Fruit fly (Drosophila melanogaster) whole organism, embryonic: ENCODE data around the gene Pfas.

Experiments used
- Adf1 ChIP-seq: fragments of 200-800 bp; sonication (Bioruptor generic); IDR thresholded peaks from 2 replicates; pipeline ENCODE4 v1.3.6; 2022; ENCODE audit warnings: missing biosample characterization, missing genetic modification characterization
- Atf6 ChIP-seq: fragments of 200-800 bp; sonication (Bioruptor generic); IDR thresholded peaks from 2 replicates; pipeline ENCODE4 v1.3.6; 2022; ENCODE audit warnings: missing biosample characterization, missing genetic modification characterization
- Bgb ChIP-seq: fragments of 200-800 bp; sonication (Bioruptor generic); IDR thresholded peaks from 2 replicates; pipeline ENCODE4 v1.3.6; 2022; ENCODE audit warnings: missing biosample characterization, missing genetic modification characterization; ENCODE audit not compliant: partially characterized antibody
- CG10431 ChIP-seq: fragments of 200-800 bp; sonication (Bioruptor generic); optimal IDR thresholded peaks from 3 replicates; lab custom pipeline; 2018; ENCODE audit warnings: missing biosample characterization, mild to moderate bottlenecking, missing genetic modification characterization
- CG16863 ChIP-seq: fragments of 200-800 bp; sonication (Bioruptor generic); optimal IDR thresholded peaks from 3 replicates; lab custom pipeline; 2016; ENCODE audit warnings: missing biosample characterization, missing genetic modification characterization
- CG17359 ChIP-seq: fragments of 200-800 bp; sonication (Bioruptor generic); optimal IDR thresholded peaks from 3 replicates; lab custom pipeline; 2018; ENCODE audit warnings: missing biosample characterization, mild to moderate bottlenecking, missing genetic modification characterization, moderate library complexity
- CG17802 ChIP-seq: fragments of 200-800 bp; sonication (Bioruptor generic); optimal IDR thresholded peaks from 2 replicates; lab custom pipeline; 2018; ENCODE audit warnings: missing biosample characterization, mild to moderate bottlenecking, missing genetic modification characterization, moderate library complexity
- CG18599 ChIP-seq: fragments of 200-800 bp; sonication (Bioruptor generic); optimal IDR thresholded peaks from 3 replicates; lab custom pipeline; 2017; ENCODE audit warnings: missing biosample characterization, missing genetic modification characterization, mild to moderate bottlenecking, moderate library complexity, missing genetic modification reagents
- CG2678 ChIP-seq: fragments of 200-800 bp; sonication (Bioruptor generic); optimal IDR thresholded peaks from 3 replicates; lab custom pipeline; 2019; ENCODE audit warnings: missing biosample characterization, mild to moderate bottlenecking, missing genetic modification characterization, moderate library complexity
- CG32767 ChIP-seq: fragments of 200-800 bp; sonication (Bioruptor generic); IDR thresholded peaks from 2 replicates; pipeline ENCODE4 v1.3.6; 2022; ENCODE audit warnings: missing biosample characterization, missing genetic modification characterization
- CG32772 ChIP-seq: fragments of 200-800 bp; sonication (Bioruptor generic); IDR thresholded peaks from 2 replicates; pipeline ENCODE4 v1.3.6; 2022; ENCODE audit warnings: missing biosample characterization, missing genetic modification characterization
- CG33557 ChIP-seq: fragments of 200-800 bp; sonication (Bioruptor generic); optimal IDR thresholded peaks from 2 replicates; lab custom pipeline; 2019; ENCODE audit warnings: missing biosample characterization, mild to moderate bottlenecking, missing genetic modification characterization, moderate library complexity
- CG34376 ChIP-seq: fragments of 200-800 bp; sonication (Bioruptor generic); optimal IDR thresholded peaks from 2 replicates; lab custom pipeline; 2018; ENCODE audit warnings: missing biosample characterization, mild to moderate bottlenecking, missing genetic modification characterization
- CG3847 ChIP-seq: fragments of 200-800 bp; sonication (Bioruptor generic); IDR thresholded peaks from 2 replicates; pipeline ENCODE4 v1.3.6; 2022; ENCODE audit warnings: missing biosample characterization, missing genetic modification characterization
- CG4820 ChIP-seq: fragments of 200-800 bp; sonication (Bioruptor generic); optimal IDR thresholded peaks from 3 replicates; lab custom pipeline; 2016; ENCODE audit warnings: missing biosample characterization, missing genetic modification characterization
- CG9437 ChIP-seq: fragments of 200-800 bp; sonication (Bioruptor generic); optimal IDR thresholded peaks from 2 replicates; lab custom pipeline; 2018; ENCODE audit warnings: missing biosample characterization, mild to moderate bottlenecking, missing genetic modification characterization
- Dad ChIP-seq: fragments of 200-800 bp; sonication (Bioruptor generic); optimal IDR thresholded peaks from 3 replicates; lab custom pipeline; 2016; ENCODE audit warnings: missing biosample characterization, missing genetic modification characterization
- Dfd ChIP-seq, 2 experiments: fragments of >200 bp; optimal IDR thresholded peaks; 2 replicates each; lab custom pipeline; 2017; ENCODE audit warnings: missing biosample characterization in 2 of 2, missing genetic modification characterization in 2 of 2
- Dll ChIP-seq: fragments of 200-800 bp; sonication (Bioruptor generic); IDR thresholded peaks from 4 replicates; pipeline ENCODE4 v1.3.6; 2022; ENCODE audit warnings: missing biosample characterization, missing genetic modification characterization; ENCODE audit not compliant: partially characterized antibody
- Doc3 ChIP-seq: fragments of 200-800 bp; sonication (Bioruptor generic); IDR thresholded peaks from 3 replicates; pipeline ENCODE4 v1.3.6; 2022; ENCODE audit warnings: missing biosample characterization, missing genetic modification characterization; ENCODE audit not compliant: partially characterized antibody
- Fer1 ChIP-seq: fragments of 200-800 bp; sonication (Bioruptor generic); optimal IDR thresholded peaks from 2 replicates; lab custom pipeline; 2017; ENCODE audit warnings: missing biosample characterization, mild to moderate bottlenecking, missing genetic modification characterization
- GATAe ChIP-seq: fragments of 200-800 bp; sonication (Bioruptor generic); conservative IDR thresholded peaks from 2 replicates; pipeline ENCODE4 v1.3.6; 2022; ENCODE audit warnings: missing biosample characterization, missing genetic modification characterization
- Jarid2 ChIP-seq: fragments of 200-800 bp; sonication (Bioruptor generic); optimal IDR thresholded peaks from 3 replicates; lab custom pipeline; 2017; ENCODE audit warnings: mild to moderate bottlenecking, missing biosample characterization, missing genetic modification reagents, missing genetic modification characterization
- Kr ChIP-seq: fragments of 200-800 bp; sonication (Bioruptor generic); optimal IDR thresholded peaks from 2 replicates; lab custom pipeline; 2017; ENCODE audit warnings: missing biosample characterization, mild to moderate bottlenecking, missing genetic modification characterization
- MBD-R2 ChIP-seq: fragments of 200-800 bp; sonication (Bioruptor generic); IDR thresholded peaks from 2 replicates; pipeline ENCODE4 v1.3.6; 2022; ENCODE audit warnings: missing biosample characterization, missing genetic modification characterization
- Nf-YB ChIP-seq: fragments of 200-800 bp; sonication (Bioruptor generic); optimal IDR thresholded peaks from 3 replicates; lab custom pipeline; 2019; ENCODE audit warnings: missing biosample characterization, mild to moderate bottlenecking, missing genetic modification characterization, moderate library complexity
- NfI ChIP-seq: fragments of 200-800 bp; sonication (Bioruptor generic); optimal IDR thresholded peaks from 3 replicates; lab custom pipeline; 2018; ENCODE audit warnings: missing biosample characterization, mild to moderate bottlenecking, missing genetic modification characterization, moderate library complexity
- Sox102F ChIP-seq: fragments of 200-800 bp; sonication (Bioruptor generic); optimal IDR thresholded peaks from 2 replicates; lab custom pipeline; 2018; ENCODE audit warnings: missing biosample characterization, mild to moderate bottlenecking, missing genetic modification characterization, moderate library complexity
- Sry-β ChIP-seq: fragments of 200-800 bp; sonication (Bioruptor generic); optimal IDR thresholded peaks from 2 replicates; lab custom pipeline; 2018; ENCODE audit warnings: missing biosample characterization, mild to moderate bottlenecking, missing genetic modification characterization, moderate library complexity
- Trl ChIP-seq, 3 experiments: fragments of >200 bp in 2 of 3; fragments of 200-800 bp in 1 of 3; sonication (Bioruptor generic) in 1 of 3; optimal IDR thresholded peaks; 2 replicates in 1 of 3; 3 replicates in 2 of 3; lab custom pipeline; 2016 to 2017; ENCODE audit warnings: missing biosample characterization in 1 of 3, missing genetic modification characterization in 1 of 3
- bcd ChIP-seq: fragments of 200-800 bp; sonication (Bioruptor generic); optimal IDR thresholded peaks from 2 replicates; lab custom pipeline; 2017; ENCODE audit warnings: missing biosample characterization, mild to moderate bottlenecking, missing genetic modification characterization
- chinmo ChIP-seq: fragments of 200-800 bp; sonication (Bioruptor generic); IDR thresholded peaks from 4 replicates; pipeline ENCODE4 v1.3.6; 2022; ENCODE audit warnings: missing biosample characterization, missing genetic modification characterization; ENCODE audit not compliant: partially characterized antibody
- ci ChIP-seq: fragments of 200-800 bp; sonication (Bioruptor generic); IDR thresholded peaks from 3 replicates; pipeline ENCODE4 v1.3.6; 2022; ENCODE audit warnings: missing biosample characterization, missing genetic modification characterization
- crol ChIP-seq: fragments of 200-800 bp; sonication (Bioruptor generic); IDR thresholded peaks from 2 replicates; pipeline ENCODE4 v1.3.6; 2022; ENCODE audit warnings: missing biosample characterization, missing genetic modification characterization
- dimm ChIP-seq: fragments of 200-800 bp; sonication (Bioruptor generic); IDR thresholded peaks from 2 replicates; pipeline ENCODE4 v1.3.6; 2022; ENCODE audit warnings: missing biosample characterization, missing genetic modification characterization
- exex ChIP-seq: fragments of 200-800 bp; sonication (Bioruptor generic); optimal IDR thresholded peaks from 4 replicates; lab custom pipeline; 2018; ENCODE audit warnings: missing biosample characterization, mild to moderate bottlenecking, missing genetic modification characterization, moderate library complexity
- fru ChIP-seq: fragments of >200 bp; optimal IDR thresholded peaks from 2 replicates; lab custom pipeline; 2017
- gce ChIP-seq: fragments of 200-800 bp; sonication (Bioruptor generic); IDR thresholded peaks from 3 replicates; pipeline ENCODE4 v1.3.6; 2022; ENCODE audit warnings: missing biosample characterization, missing genetic modification characterization
- gsb-n ChIP-seq: fragments of 200-800 bp; sonication (Bioruptor generic); optimal IDR thresholded peaks from 3 replicates; lab custom pipeline; 2018; ENCODE audit warnings: missing biosample characterization, mild to moderate bottlenecking, missing genetic modification characterization
- lab ChIP-seq: fragments of 200-800 bp; sonication (Bioruptor generic); optimal IDR thresholded peaks from 3 replicates; lab custom pipeline; 2017; ENCODE audit warnings: missing biosample characterization, missing genetic modification characterization, mild to moderate bottlenecking, moderate library complexity, missing genetic modification reagents
- onecut ChIP-seq: fragments of 200-800 bp; sonication (Bioruptor generic); IDR thresholded peaks from 2 replicates; pipeline ENCODE4 v1.3.6; 2022; ENCODE audit warnings: missing biosample characterization, missing genetic modification characterization
- phol ChIP-seq: fragments of 200-800 bp; sonication (Bioruptor generic); optimal IDR thresholded peaks from 3 replicates; lab custom pipeline; 2018; ENCODE audit warnings: missing biosample characterization, mild to moderate bottlenecking, missing genetic modification characterization, moderate library complexity
- psq ChIP-seq: fragments of 200-800 bp; sonication (Bioruptor generic); optimal IDR thresholded peaks from 2 replicates; lab custom pipeline; 2017; ENCODE audit warnings: missing biosample characterization, missing genetic modification characterization
- run ChIP-seq: fragments of 200-800 bp; sonication (Bioruptor generic); optimal IDR thresholded peaks from 3 replicates; lab custom pipeline; 2018; ENCODE audit warnings: missing biosample characterization, mild to moderate bottlenecking, missing genetic modification characterization
- seq ChIP-seq: fragments of 200-800 bp; sonication (Bioruptor generic); IDR thresholded peaks from 2 replicates; pipeline ENCODE4 v1.3.6; 2022; ENCODE audit warnings: missing biosample characterization, missing genetic modification characterization
- sna ChIP-seq: fragments of 200-800 bp; sonication (Bioruptor generic); IDR thresholded peaks from 2 replicates; pipeline ENCODE4 v1.3.6; 2022; ENCODE audit warnings: missing biosample characterization, missing genetic modification characterization; ENCODE audit not compliant: partially characterized antibody
- sqz ChIP-seq: fragments of 200-800 bp; sonication (Bioruptor generic); optimal IDR thresholded peaks from 3 replicates; lab custom pipeline; 2018; ENCODE audit warnings: missing biosample characterization, mild to moderate bottlenecking, missing genetic modification characterization
- sr ChIP-seq: fragments of 200-800 bp; sonication (Bioruptor generic); IDR thresholded peaks from 3 replicates; pipeline ENCODE4 v1.3.6; 2022; ENCODE audit warnings: missing biosample characterization, missing genetic modification characterization
- vfl ChIP-seq: fragments of 200-800 bp; sonication (Bioruptor generic); optimal IDR thresholded peaks from 2 replicates; lab custom pipeline; 2016; ENCODE audit warnings: missing biosample characterization, missing genetic modification characterization
- zfh2 ChIP-seq: fragments of 200-800 bp; sonication (Bioruptor generic); optimal IDR thresholded peaks from 2 replicates; lab custom pipeline; 2016; ENCODE audit warnings: missing biosample characterization, missing genetic modification characterization

Pfas gene

dm6 chr2L:6092300-6092699 lies 46.5 kb upstream of the Pfas start:
- TF ChIP-seq phol (tag; lab: Kevin White, UChicago) (peak; percentile 64), zfh2 (GFP tag; lab: Kevin White, UChicago) (no peak), vfl (no peak), Dll (GFP tag; lab: Robert Waterston, UW) (no peak), run (tag; lab: Kevin White, UChicago) (no peak), CG34376 (GFP tag; lab: Kevin White, UChicago) (peak; percentile 34), NfI (no peak), sr (GFP tag; lab: Robert Waterston, UW) (no peak), CG3847 (GFP tag; lab: Robert Waterston, UW) (no peak), CG4820 (GFP tag; lab: Kevin White, UChicago) (no peak), Kr (GFP tag; lab: Kevin White, UChicago) (no peak), chinmo (GFP tag; lab: Robert Waterston, UW) (0 out of 4 replicates have a peak, but pooled peaks have one; percentile 48), Adf1 (GFP tag; lab: Robert Waterston, UW) (peak; percentile 15; the same call in 1 of the 2 replicates), Dfd (GFP tag; optimal IDR thresholded peaks at IDR 0.05; lab: Kevin White, UChicago) (no peak), CG17802 (tag; lab: Kevin White, UChicago) (no peak), crol (GFP tag; lab: Robert Waterston, UW) (peak; percentile 31; the same call in 1 of the 2 replicates), onecut (GFP tag; lab: Robert Waterston, UW) (peak; percentile 32; the same call in 1 of the 2 replicates), psq (GFP tag; lab: Kevin White, UChicago) (no peak), CG18599 (GFP tag; lab: Kevin White, UChicago) (peak; percentile 25), Jarid2 (GFP tag; lab: Kevin White, UChicago) (no peak), ci (peak; percentile 36; the same call in 1 of the 3 replicates), exex (tag; lab: Kevin White, UChicago) (no peak), CG32767 (GFP tag; lab: Robert Waterston, UW) (peak; percentile 65; the same call in 1 of the 2 replicates), lab (GFP tag; lab: Kevin White, UChicago) (peak; percentile 20), fru (lab: Kevin White, UChicago) (no peak), CG16863 (GFP tag; lab: Kevin White, UChicago) (no peak), Sox102F (no peak), Doc3 (GFP tag; lab: Robert Waterston, UW) (no peak), seq (GFP tag; lab: Robert Waterston, UW) (peak; percentile 65; the same call in 1 of the 2 replicates), CG33557 (GFP tag; lab: Kevin White, UChicago) (peak; percentile 12), CG9437 (GFP tag; lab: Kevin White, UChicago) (no peak), MBD-R2 (no peak), Trl (optimal IDR thresholded peaks at IDR 0.05; lab: Kevin White, UChicago) (peak in 1 of 2 experiments; percentile 11), Trl (GFP tag; optimal IDR thresholded peaks at IDR 0.05; lab: Kevin White, UChicago) (no peak), GATAe (GFP tag; lab: Robert Waterston, UW) (no peak), CG2678 (tag; lab: Kevin White, UChicago) (no peak), CG10431 (GFP tag; lab: Kevin White, UChicago) (peak; percentile 34), Bgb (GFP tag; lab: Robert Waterston, UW) (no peak), Nf-YB (GFP tag; lab: Kevin White, UChicago) (no peak), Sry-β (GFP tag; lab: Kevin White, UChicago) (no peak), CG32772 (0 out of 2 replicates have a peak, but pooled peaks have one; percentile 24), sqz (GFP tag; lab: Kevin White, UChicago) (peak; percentile 93), Dad (GFP tag; lab: Kevin White, UChicago) (no peak), CG17359 (tag; lab: Kevin White, UChicago) (peak; percentile 34), Atf6 (0 out of 2 replicates have a peak, but pooled peaks have one; percentile 14), gce (GFP tag; lab: Robert Waterston, UW) (0 out of 3 replicates have a peak, but pooled peaks have one; percentile 40), sna (GFP tag; lab: Robert Waterston, UW) (no peak), bcd (no peak), Fer1 (GFP tag; lab: Kevin White, UChicago) (peak; percentile 42), dimm (GFP tag; lab: Robert Waterston, UW) (no peak), gsb-n (tag; lab: Kevin White, UChicago) (peak; percentile 11)
